Fruit fly (Drosophila melanogaster) whole organism, larva: ENCODE results near the gene CG32181.

Experiments
- noc ChIP-seq: fragments of 200-800 bp; sonication (Bioruptor generic); optimal IDR thresholded peaks from 3 replicates; lab custom pipeline; 2019; ENCODE audit warnings: missing biosample characterization, mild to moderate bottlenecking, missing genetic modification characterization, moderate library complexity

Gene CG32181

DNA sequence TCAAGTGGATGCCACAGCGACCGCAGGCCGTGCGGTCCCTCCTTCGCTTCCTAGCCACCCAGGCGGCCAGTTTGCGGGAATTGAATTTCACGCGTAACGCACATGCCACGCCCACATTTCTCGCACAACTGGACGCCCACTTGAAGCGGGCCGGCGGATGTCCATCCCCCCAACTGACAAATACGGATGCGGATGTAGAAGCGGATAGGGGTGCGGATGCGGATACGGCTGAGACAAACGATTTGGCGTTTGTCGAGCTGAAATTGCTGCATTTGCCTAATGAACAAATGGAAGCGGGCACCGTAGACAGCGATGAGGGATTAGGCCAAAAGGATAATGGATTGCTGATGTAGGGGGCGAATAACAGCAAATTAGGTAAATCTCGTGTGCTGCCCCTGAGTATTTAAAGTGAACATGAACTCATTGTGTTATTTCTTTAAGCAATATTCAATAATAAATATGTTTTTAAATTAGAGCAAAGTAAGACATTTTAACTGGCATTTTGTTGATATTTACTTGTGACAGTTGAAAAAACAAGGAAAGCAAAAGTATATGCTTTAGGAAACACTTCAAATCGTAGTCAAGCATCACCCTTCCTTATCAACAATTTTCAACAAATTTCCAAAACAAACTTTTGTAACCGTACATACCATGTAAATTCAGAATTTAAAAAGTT lies at the start of gene CG32181:
TSS of gene CG32181 (plus strand) at position 626 of the 676 bp plus-strand sequence.
- no peak for TF ChIP-seq noc (tag; lab: Kevin White, UChicago)

DNA sequence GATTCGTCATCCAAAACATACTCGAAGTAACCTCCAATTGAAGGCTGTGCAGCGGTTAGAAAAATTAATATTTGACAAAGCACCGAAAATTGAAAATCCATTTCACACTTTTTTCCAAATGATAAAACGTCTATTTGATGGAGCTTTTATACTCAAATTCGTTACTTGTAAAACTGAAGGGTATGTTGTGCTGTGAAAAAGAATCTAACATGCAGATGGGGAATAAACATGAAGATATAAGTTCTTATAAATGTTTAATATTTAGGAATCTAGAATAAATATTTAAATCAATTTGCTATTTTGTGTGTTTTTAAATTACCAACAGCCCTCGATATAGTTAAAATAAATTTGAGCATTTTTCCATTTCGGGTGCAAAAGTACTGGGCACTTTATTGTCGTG lies 39.7 kb upstream of the CG32181 start, which contains the start of gene CheB74a:
TSS of gene CheB74a (minus strand) at position 101 of the 400 bp plus-strand sequence.
- no peak for TF ChIP-seq noc (tag; lab: Kevin White, UChicago)

DNA sequence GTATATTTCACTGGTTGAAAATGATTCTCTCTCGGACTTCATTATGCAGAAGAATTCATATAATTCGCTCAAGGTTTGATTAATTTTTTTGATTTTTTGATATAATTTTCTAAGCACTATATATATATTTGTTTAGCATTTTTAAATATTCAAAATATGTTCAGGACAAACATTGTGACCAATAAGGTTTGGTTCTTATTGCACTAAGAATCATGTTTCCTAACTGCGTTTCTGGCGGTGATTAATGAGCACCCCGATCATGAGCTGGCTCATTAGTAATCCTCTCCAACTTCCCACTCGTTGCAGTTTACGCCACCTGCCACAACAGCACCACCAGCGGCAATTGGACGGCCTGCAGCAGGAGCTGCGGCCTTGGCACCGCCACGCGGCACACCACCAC lies 30.2 kb upstream of the CG32181 start, which contains the start of gene CG6052:
TSS of gene CG6052 (minus strand) at position 101 of the 400 bp plus-strand sequence.
- TF ChIP-seq noc (tag; lab: Kevin White, UChicago) = no peak

DNA sequence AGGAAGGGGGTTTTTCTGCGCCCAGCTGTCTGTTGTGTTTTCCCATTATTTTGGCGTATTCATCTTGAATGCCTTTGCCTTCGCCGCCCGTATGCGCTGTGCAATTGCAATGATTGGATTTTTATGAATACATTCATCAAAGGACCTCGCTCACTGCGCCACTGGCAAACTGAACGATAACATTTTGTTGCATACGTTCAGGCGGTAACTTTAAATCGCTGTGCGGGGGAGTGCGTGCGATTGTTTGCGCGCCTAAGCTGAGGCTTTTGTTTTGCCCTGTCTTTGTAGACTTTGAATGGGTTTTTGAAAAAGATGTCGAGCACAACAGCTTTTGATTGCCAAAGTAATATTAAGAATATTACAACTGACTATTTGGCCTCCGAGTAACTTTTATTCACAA lies 19.9 kb upstream of the CG32181 start:
- no peak for TF ChIP-seq noc (tag; lab: Kevin White, UChicago)

DNA sequence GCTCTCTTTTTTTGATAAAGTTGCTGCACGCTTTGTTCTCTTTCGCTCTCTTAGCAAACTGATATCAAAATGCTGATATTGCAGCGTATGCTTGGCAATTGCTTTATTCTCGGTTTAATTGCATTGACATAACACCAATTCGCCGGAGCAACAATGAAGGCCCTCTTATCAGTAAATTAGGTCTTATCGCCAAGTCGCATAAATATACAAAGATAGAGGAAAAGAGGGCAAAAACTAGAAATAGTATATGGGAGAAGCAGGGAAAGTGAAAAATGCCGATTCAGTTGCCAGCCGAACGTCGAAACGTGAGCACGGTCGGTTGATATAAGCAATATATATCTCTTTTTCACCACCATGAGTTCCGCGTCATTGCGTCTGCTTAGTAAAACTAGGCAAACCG lies 19.0 kb upstream of the CG32181 start, which contains the start of gene CG7460:
TSS of gene CG7460 (plus strand) at position 70 of the 400 bp plus-strand sequence.
- peak; percentile 7 for TF ChIP-seq noc (tag; lab: Kevin White, UChicago)

DNA sequence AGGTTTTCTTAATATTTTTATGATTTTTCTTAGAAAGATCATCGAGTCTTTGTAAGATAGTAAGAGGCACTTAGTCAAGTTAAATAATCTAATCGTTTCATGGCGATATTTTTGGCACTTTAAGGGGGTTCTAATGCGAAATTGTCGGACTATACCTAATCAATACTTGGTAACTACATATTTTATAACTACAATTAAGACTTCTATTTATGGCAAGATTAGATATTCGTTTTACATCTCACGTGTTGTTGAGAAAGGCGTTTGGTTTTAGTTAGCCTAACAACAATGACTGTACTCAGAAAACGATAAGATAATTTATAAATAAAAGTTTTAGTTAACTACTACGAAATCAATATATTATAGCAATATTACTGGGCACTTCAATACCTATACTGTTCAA lies 17.0 kb upstream of the CG32181 start:
- TF ChIP-seq noc (tag; lab: Kevin White, UChicago) = peak; percentile 42

DNA sequence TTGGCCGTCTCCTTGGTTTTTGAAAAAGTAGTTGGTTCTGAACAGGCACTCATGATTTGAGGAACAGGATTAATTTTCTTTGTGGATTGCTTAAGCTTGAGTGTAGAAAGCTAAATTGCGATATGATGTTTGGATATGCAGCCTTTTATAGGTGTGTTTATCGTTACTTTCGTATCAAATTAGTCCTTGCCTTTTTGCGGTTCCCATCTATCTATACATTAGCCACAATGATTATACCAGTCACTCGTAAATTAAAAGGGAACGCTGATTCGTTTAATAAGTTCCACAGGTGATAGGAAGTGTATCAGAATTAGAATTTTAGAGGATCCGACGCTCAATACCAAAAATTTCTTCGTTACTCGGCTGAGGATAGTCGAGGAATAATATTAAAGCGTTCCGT lies 12.7 kb upstream of the CG32181 start, which contains the start of gene CG6034:
TSS of gene CG6034 (minus strand) at position 101 of the 400 bp plus-strand sequence.
- TF ChIP-seq noc (tag; lab: Kevin White, UChicago) = no peak

DNA sequence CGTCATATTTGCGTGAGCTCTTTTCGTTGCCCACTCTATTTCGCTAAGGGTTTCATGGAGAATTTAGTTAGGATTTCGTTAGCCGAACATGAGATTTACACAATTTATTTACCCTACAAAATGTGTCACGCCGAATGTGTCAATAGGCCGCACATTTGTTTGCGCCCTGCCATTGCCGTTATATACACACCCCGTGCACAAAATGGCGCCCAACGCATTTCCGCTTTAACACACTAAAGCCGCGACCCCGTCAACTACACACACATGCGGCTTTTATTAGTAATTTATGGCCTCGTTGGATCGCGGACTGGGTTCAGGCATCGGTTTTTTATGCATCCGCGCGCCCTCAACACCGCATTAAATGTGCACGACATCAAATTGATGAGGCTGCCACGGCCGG lies 9.0 kb upstream of the CG32181 start, which contains the start of gene Adgf-B:
TSS of gene Adgf-B (minus strand) at position 101 of the 400 bp plus-strand sequence.
- TF ChIP-seq noc (tag; lab: Kevin White, UChicago) = no peak

DNA sequence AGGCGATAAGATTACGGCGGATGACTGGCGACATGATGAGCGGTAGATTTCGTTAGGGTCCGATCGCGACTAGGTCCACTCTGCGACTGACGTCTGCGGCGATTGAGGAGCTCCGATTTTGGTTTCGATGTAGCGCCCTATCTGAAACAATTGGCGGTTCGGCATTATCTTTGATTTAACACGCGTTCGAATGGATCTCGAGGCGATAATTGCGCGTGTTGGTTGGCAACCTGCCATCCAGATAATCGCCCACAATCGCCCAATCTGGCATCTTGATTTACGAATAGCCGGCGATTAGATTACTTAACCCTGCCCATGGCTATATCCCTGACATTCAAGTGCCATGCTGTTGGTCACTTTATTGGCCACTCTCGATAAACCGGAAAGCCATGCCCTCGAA lies 5.2 kb upstream of the CG32181 start:
- TF ChIP-seq noc (tag; lab: Kevin White, UChicago) = peak; percentile 72

DNA sequence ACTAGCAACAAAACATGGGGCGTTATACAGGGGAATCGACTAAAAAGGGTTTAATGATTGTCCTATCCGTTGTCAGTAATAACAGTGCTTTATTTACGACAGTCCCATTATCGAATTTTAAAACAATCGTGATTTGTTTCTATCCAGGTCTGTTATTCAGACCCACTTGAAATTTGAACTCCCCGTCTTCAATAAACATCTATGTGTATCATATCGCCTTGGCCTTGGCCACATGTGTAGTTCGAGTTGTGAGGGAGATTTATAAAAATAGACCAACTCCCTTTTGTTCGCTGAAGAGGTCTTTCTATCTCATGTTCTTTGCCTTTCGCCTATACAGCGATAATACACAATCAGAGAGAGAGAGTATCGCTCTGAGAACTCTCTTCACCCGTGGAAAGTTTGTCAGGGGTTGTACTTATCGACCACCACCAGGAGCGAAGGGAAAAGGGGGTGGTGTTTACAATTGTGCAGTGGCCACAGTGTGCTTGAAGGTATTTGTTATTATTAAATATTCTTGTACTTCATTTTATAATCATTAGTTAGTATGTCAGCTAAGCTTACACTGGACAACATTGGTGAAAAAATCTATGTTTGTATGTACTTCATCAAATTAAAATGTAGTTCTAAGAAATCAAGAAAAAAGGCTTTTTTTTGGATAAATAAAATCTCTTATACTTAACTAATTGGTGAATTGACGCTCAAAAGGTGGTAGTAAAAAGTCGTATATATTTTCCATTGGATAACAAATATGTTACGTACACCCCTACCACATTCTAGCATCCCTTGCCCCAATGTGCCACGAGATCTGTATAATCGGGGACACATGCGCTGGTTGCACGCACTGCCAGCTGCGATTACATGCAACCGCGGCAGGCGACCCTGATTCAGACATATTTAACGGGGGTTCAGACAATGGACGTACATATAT lies 2.1 kb upstream of the CG32181 start:
- no peak for TF ChIP-seq noc (tag; lab: Kevin White, UChicago)

DNA sequence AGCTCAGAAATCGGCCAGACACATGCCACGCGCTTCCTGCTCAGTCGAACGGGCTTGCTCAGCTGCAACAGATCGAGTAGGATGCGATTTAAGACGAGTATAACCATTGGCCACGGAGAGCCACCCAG lies 1.5 kb upstream of the CG32181 start, which contains the start of gene CG32182:
TSS of gene CG32182 (plus strand) at position 29 of the 128 bp plus-strand sequence.
- no peak for TF ChIP-seq noc (tag; lab: Kevin White, UChicago)

DNA sequence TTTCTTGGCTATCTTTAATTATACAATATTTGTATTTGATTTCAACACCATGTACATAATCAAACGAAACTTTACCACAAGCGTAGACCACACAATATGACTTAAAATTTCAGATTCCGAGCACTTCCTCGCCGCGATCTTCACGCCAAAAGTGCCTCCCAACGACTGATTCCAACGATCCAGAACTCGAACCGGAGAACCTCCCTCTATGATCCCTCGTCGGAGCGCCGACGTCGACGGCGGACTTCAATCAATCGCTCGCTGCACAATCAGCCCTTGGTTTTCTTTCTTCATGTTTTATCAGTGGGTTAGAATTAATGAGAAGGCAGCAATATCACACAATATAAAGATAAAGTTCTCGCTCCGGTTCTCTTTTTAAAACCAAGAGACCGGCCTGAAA lies 4.5 kb downstream of the CG32181 start, which contains the start of the genes Adgf-A and Adgf-A2:
TSS of gene Adgf-A (minus strand) at position 172 of the 400 bp plus-strand sequence.
TSS of gene Adgf-A2 (minus strand) at position 172 of the 400 bp plus-strand sequence.
- no peak for TF ChIP-seq noc (tag; lab: Kevin White, UChicago)

DNA sequence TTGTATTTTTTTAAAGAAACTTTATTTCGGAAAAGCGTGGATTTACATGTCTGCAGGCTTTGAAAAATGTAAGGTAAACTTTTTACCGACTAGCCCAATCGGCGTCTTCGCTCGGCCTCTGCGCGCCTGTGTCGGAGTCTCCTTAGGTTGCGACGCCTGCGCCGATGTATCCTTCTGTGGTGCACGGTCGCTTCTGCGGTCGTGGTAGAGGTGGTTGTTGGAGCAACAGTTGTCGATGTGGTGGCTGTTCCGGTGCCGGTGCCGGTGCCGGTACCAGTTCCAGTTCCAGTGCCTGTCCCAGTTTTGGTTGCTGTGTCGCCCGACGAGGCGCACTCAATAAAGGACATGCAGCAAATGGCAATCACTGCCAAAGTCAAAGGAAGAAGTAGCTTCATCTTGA lies 31.6 kb downstream of the CG32181 start:
- no peak for TF ChIP-seq noc (tag; lab: Kevin White, UChicago)

DNA sequence AAGACGTTTGTCGTGTGGAACGTTAAGA lies 31.8 kb downstream of the CG32181 start, which contains the start of gene CG42815:
TSS of gene CG42815 (minus strand) at position 20 of the 28 bp plus-strand sequence.
- TF ChIP-seq noc (tag; lab: Kevin White, UChicago) = no peak

DNA sequence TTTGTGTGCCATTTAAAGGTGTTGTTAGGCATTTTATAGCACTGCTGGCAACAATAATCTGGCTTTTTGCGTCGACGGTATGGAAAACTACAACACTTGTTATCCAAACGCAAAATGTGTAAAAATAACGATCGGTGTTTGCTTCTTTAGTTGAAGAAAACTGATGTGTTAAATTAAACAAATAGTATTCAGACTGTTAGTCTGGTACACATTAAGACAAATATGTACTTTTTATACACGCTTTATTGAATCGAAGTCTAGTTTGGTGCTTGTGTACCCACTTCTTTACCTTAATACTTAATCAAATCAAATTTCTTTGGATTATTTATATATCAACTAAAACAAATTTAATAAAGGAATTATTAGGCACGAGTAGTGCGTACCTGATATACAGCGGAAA lies 32.0 kb downstream of the CG32181 start:
- no peak for TF ChIP-seq noc (tag; lab: Kevin White, UChicago)

DNA sequence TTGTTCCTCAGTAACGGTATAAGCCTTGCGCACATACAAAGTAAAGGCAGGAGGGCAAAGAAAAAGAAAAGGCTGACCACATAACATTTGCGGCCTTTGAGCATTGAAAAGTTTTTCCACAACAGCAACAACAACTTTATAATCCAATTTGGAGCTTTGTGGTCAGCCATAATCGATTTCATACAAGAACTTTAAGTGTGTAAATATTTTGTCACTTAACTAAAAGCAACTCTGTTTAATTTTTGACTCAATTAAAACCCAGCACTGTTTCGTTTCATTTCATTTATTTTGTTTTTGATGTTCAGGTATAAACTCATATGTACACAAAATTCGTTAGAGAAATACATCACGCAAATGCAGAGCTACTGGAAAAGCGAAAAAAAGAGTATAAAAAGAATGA lies 38.0 kb downstream of the CG32181 start, which contains the start of gene CG42816:
TSS of gene CG42816 (minus strand) at position 101 of the 400 bp plus-strand sequence.
- TF ChIP-seq noc (tag; lab: Kevin White, UChicago) = no peak

DNA sequence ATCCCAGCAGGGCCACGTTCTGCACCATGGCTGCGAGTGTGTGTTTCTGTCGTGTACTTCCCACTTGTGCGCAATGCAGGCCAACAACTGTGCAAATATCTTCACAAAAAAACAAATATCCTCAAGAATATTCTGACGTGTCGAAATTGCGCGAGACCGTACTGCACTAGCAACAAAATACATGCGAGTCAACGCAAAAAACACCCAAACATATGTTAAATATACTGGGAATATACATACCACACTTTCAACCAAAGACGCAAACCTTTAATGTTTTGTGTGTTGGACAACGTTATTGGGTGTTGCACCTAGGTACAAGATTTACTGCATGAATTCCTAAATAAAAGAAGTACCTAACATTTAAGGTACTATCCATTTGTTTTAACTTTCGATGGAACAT lies 42.6 kb downstream of the CG32181 start, which contains the start of gene NUCB1:
TSS of gene NUCB1 (minus strand) at position 173 of the 400 bp plus-strand sequence.
- TF ChIP-seq noc (tag; lab: Kevin White, UChicago) = no peak
